Worm (Caenorhabditis elegans) whole organism, young adult: Measurements from ENCODE around the gene srj-37.

Experiments
- B0261.1 ChIP-seq: sonication (generic microtip); optimal IDR thresholded peaks from 2 replicates; lab custom pipeline; 2016; ENCODE audit warnings: mild to moderate bottlenecking, missing genetic modification characterization, moderate library complexity, missing compliant biosample characterization
- Y53F4B.3 ChIP-seq: fragments of 200-800 bp; sonication (Bioruptor generic); IDR thresholded peaks from 2 replicates; pipeline ENCODE4 v1.3.6; 2022; ENCODE audit warnings: missing genetic modification reagents, missing genetic modification characterization, missing compliant biosample characterization
- ama-1 ChIP-seq, 3 experiments: fragments of 150-350 bp in 1 of 3; sonication (generic microtip) in 2 of 3; optimal IDR thresholded peaks; 2 replicates each; lab custom pipeline; 2014 to 2018; ENCODE audit warnings: missing biosample characterization in 2 of 3, missing genetic modification characterization in 2 of 3, missing genetic modification reagents in 2 of 3
- athp-1 ChIP-seq: sonication (generic microtip); optimal IDR thresholded peaks from 2 replicates; lab custom pipeline; 2017; ENCODE audit warnings: mild to moderate bottlenecking, missing genetic modification characterization, missing compliant biosample characterization
- chd-7 ChIP-seq: sonication (generic microtip); optimal IDR thresholded peaks from 2 replicates; lab custom pipeline; 2016; ENCODE audit warnings: mild to moderate bottlenecking, missing genetic modification characterization, moderate library complexity, missing compliant biosample characterization
- egl-44 ChIP-seq: fragments of 200-800 bp; sonication (Bioruptor generic); IDR thresholded peaks from 2 replicates; pipeline ENCODE4 v1.3.6; 2022; ENCODE audit warnings: missing genetic modification reagents, missing genetic modification characterization, missing compliant biosample characterization
- lin-35 ChIP-seq, 3 experiments: fragments of 150-350 bp in 2 of 3; sonication (generic microtip) in 1 of 3; optimal IDR thresholded peaks; 2 replicates each; lab custom pipeline; 2014 to 2018; ENCODE audit warnings: missing biosample characterization in 3 of 3, missing genetic modification characterization in 3 of 3, missing genetic modification reagents in 3 of 3
- madf-3 ChIP-seq: fragments of 200-800 bp; sonication (Bioruptor generic); IDR thresholded peaks from 2 replicates; pipeline ENCODE4 v1.3.6; 2022; ENCODE audit warnings: missing genetic modification reagents, missing genetic modification characterization, missing compliant biosample characterization
- nfya-1 ChIP-seq: sonication (generic microtip); optimal IDR thresholded peaks from 2 replicates; lab custom pipeline; 2017; ENCODE audit warnings: antibody characterized with exemption, missing compliant biosample characterization, missing genetic modification characterization, borderline replicate concordance; ENCODE audit not compliant: insufficient read depth
- pha-4 ChIP-seq: fragments of 150-350 bp; sonication (generic microtip); optimal IDR thresholded peaks from 2 replicates; lab custom pipeline; 2014; ENCODE audit warnings: missing biosample characterization, missing genetic modification reagents, missing genetic modification characterization
- sea-2 ChIP-seq: fragments of 200-800 bp; sonication (Bioruptor generic); IDR thresholded peaks from 2 replicates; pipeline ENCODE4 v1.3.6; 2022; ENCODE audit warnings: missing genetic modification characterization, missing compliant biosample characterization
- unc-130 ChIP-seq: sonication (generic microtip); optimal IDR thresholded peaks from 2 replicates; lab custom pipeline; 2016; ENCODE audit warnings: missing genetic modification reagents, missing genetic modification characterization, missing compliant biosample characterization
- xnd-1 ChIP-seq: sonication (generic microtip); optimal IDR thresholded peaks from 2 replicates; lab custom pipeline; 2016; ENCODE audit warnings: missing genotype, missing genetic modification reagents, missing genetic modification characterization, missing compliant biosample characterization

ce11 chrV:600231-600630 is 38.2 kb upstream of the srj-37 start, which contains the start of gene nhr-251:
- no peak for TF ChIP-seq pha-4
- TF ChIP-seq sea-2, result no peak
- TF ChIP-seq nfya-1 (tag; lab: Kevin White, UChicago), result no peak
- TF ChIP-seq B0261.1 (tag; lab: Kevin White, UChicago), result no peak
- no peak for TF ChIP-seq ama-1 (optimal IDR thresholded peaks at IDR 0.05; lab: Kevin White, UChicago)
- no peak for TF ChIP-seq ama-1 (GFP tag; optimal IDR thresholded peaks at IDR 0.05; lab: Kevin White, UChicago)
- TF ChIP-seq unc-130 (GFP tag; lab: Kevin White, UChicago), result no peak
- no peak for TF ChIP-seq Y53F4B.3 (GFP tag; lab: Robert Waterston, UW)
- no peak for TF ChIP-seq chd-7 (tag; lab: Kevin White, UChicago)
- TF ChIP-seq egl-44 (GFP tag; lab: Robert Waterston, UW), result no peak
- no peak for TF ChIP-seq xnd-1 (tag; lab: Kevin White, UChicago)
- TF ChIP-seq athp-1, result no peak
- no peak for TF ChIP-seq madf-3 (GFP tag; lab: Robert Waterston, UW)
- TF ChIP-seq lin-35 (GFP tag; optimal IDR thresholded peaks at IDR 0.05; lab: Kevin White, UChicago), result no peak
